Worm (Caenorhabditis elegans) whole organism, early embryonic: ENCODE data around the gene mmaa-1.

Experiments used
- B0310.2 ChIP-seq: sonication (generic microtip); optimal IDR thresholded peaks from 2 replicates; lab custom pipeline; 2016; ENCODE audit warnings: mild to moderate bottlenecking, missing genetic modification characterization, missing compliant biosample characterization
- ama-1 ChIP-seq: fragments of 150-350 bp; optimal IDR thresholded peaks from 2 replicates; lab custom pipeline; 2014
- ets-7 ChIP-seq: sonication (generic microtip); optimal IDR thresholded peaks from 2 replicates; lab custom pipeline; 2016; ENCODE audit warnings: missing genotype, missing genetic modification characterization, missing compliant biosample characterization
- flt-1 ChIP-seq: fragments of 200-800 bp; sonication (Bioruptor generic); IDR thresholded peaks from 2 replicates; pipeline ENCODE4 v1.3.6; 2022; ENCODE audit warnings: missing genetic modification characterization, missing compliant biosample characterization
- tra-4 ChIP-seq: sonication (generic microtip); optimal IDR thresholded peaks from 2 replicates; lab custom pipeline; 2017; ENCODE audit warnings: missing genetic modification characterization, missing compliant biosample characterization

ce11 chrII:7122661-7123418 lies 21.9 kb upstream of the mmaa-1 start, which contains the start of gene F10E7.11:
- no peak for TF ChIP-seq tra-4 (tag; lab: Kevin White, UChicago)
- TF ChIP-seq ama-1 (lab: Kevin White, UChicago), result no peak
- TF ChIP-seq flt-1 (GFP tag; lab: Robert Waterston, UW), result no peak
- no peak for TF ChIP-seq B0310.2 (tag; lab: Kevin White, UChicago)
- no peak for TF ChIP-seq ets-7 (tag; lab: Kevin White, UChicago)
